Worm (Caenorhabditis elegans) whole organism, L4 larva: ENCODE data around the gene T09F5.20.

Experiments
- dpl-1 ChIP-seq: fragments of 150-350 bp; optimal IDR thresholded peaks from 2 replicates; lab custom pipeline; 2014; ENCODE audit warnings: missing biosample characterization, missing genetic modification reagents, missing genetic modification characterization
- lin-1 ChIP-seq: fragments of 200-800 bp; sonication (Bioruptor generic); IDR thresholded peaks from 2 replicates; pipeline ENCODE4 v1.3.6; 2022; ENCODE audit warnings: missing genetic modification reagents, missing genetic modification characterization, missing compliant biosample characterization
- lsy-2 ChIP-seq, 2 experiments: fragments of 150-350 bp in 1 of 2; sonication (generic microtip) in 1 of 2; optimal IDR thresholded peaks; 2 replicates each; lab custom pipeline; 2014 to 2017; ENCODE audit warnings: missing biosample characterization in 2 of 2, missing genetic modification characterization in 2 of 2
- mxl-2 ChIP-seq: fragments of 200-800 bp; sonication (Bioruptor generic); conservative IDR thresholded peaks from 2 replicates; pipeline ENCODE4 v1.3.6; 2022; ENCODE audit warnings: missing genetic modification reagents, missing genetic modification characterization, missing compliant biosample characterization
- pha-4 ChIP-seq, 2 experiments: fragments of 150-350 bp in 1 of 2; fragments of 200-800 bp in 1 of 2; sonication (Bioruptor generic) in 1 of 2; IDR thresholded peaks in 1 of 2; optimal IDR thresholded peaks in 1 of 2; 2 replicates each; pipeline versions ENCODE4 v1.3.6 to Lab custom; 2014 to 2022; ENCODE audit warnings: missing genetic modification characterization in 2 of 2, missing genetic modification reagents in 2 of 2, missing biosample characterization in 1 of 2, missing compliant biosample characterization in 1 of 2
- ztf-11 ChIP-seq: fragments of 150-350 bp; optimal IDR thresholded peaks from 2 replicates; lab custom pipeline; 2014; ENCODE audit warnings: missing biosample characterization, missing genetic modification characterization

DNA sequence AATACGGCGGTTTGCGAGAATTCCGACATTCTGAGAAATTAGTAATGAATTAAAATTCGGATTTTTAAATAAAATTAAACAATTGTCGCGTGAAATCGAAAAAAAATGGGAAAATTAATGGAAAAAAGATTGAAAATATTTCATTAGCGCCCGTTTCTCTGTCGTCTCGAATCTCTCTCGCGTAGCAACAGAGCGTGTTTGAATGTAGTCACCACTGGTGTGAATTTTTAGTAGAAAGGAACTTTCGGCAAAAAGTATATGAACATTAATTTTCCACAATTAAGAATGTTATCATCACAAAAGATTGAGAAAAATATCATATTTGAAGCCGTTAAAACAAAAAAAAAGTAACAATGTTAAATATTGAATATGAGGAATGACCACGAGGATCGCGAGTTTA is 10.9 kb downstream of the T09F5.20 start, which contains the start of gene aipl-1:
- TF ChIP-seq lin-1 (GFP tag; lab: Robert Waterston, UW): no peak
- TF ChIP-seq pha-4 (GFP tag; IDR thresholded peaks at IDR 0.05; lab: Robert Waterston, UW): no peak
- TF ChIP-seq pha-4 (tag; optimal IDR thresholded peaks at IDR 0.05; lab: Kevin White, UChicago): peak; percentile 47
- peak in 1 of 2 experiments; percentile 46 for TF ChIP-seq lsy-2 (tag; optimal IDR thresholded peaks at IDR 0.05; lab: Kevin White, UChicago)
- TF ChIP-seq mxl-2: no peak
- TF ChIP-seq dpl-1 (GFP tag; lab: Kevin White, UChicago): peak; percentile 85
- TF ChIP-seq ztf-11: no peak
